Worm (Caenorhabditis elegans) whole organism, early embryonic: Measurements from ENCODE around the gene T23D5.3.

Experiments used
- F13C5.2 ChIP-seq: sonication (generic microtip); optimal IDR thresholded peaks from 2 replicates; lab custom pipeline; 2017; ENCODE audit warnings: mild to moderate bottlenecking, missing genetic modification characterization, inconsistent platforms, missing compliant biosample characterization
- aly-1 ChIP-seq: sonication (generic microtip); optimal IDR thresholded peaks from 2 replicates; lab custom pipeline; 2016; ENCODE audit warnings: missing genetic modification characterization, missing compliant biosample characterization
- ama-1 ChIP-seq: fragments of 150-350 bp; optimal IDR thresholded peaks from 2 replicates; lab custom pipeline; 2014
- flt-1 ChIP-seq: fragments of 200-800 bp; sonication (Bioruptor generic); IDR thresholded peaks from 2 replicates; pipeline ENCODE4 v1.3.6; 2022; ENCODE audit warnings: missing genetic modification characterization, missing compliant biosample characterization
- hmbx-1 ChIP-seq: sonication (generic microtip); optimal IDR thresholded peaks from 2 replicates; lab custom pipeline; 2016; ENCODE audit warnings: mild to moderate bottlenecking, missing genetic modification characterization, missing compliant biosample characterization
- tbx-11 ChIP-seq: fragments of 200-800 bp; sonication (Bioruptor generic); IDR thresholded peaks from 2 replicates; pipeline ENCODE4 v1.3.6; 2022; ENCODE audit warnings: missing genetic modification characterization, missing compliant biosample characterization
- tbx-37 ChIP-seq: fragments of 200-800 bp; sonication (Bioruptor generic); conservative IDR thresholded peaks from 2 replicates; pipeline ENCODE4 v1.3.6; 2022; ENCODE audit warnings: missing genetic modification reagents, missing genetic modification characterization, missing compliant biosample characterization
- tra-4 ChIP-seq: sonication (generic microtip); optimal IDR thresholded peaks from 2 replicates; lab custom pipeline; 2017; ENCODE audit warnings: missing genetic modification characterization, missing compliant biosample characterization

DNA sequence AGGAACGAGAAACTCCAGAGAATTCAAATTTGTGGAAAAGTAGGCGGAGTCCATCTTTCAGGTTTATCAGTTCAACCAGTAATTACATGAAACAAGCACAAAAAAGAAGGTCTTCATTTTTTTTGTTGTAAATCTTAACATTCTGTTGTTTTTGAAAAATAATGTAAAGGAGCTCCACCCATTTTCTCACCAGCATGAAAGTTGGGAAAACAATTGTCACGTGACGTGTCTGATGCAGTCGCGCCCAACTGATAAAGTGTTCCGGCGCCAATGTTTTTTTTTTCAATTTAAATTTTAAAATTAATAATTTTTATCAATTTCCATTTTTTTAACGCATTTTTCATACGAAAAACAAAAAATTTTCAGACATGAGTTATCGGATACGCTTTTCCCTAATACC lies 35.6 kb upstream of the T23D5.3 start, which contains the start of gene F57A10.4:
- no peak for TF ChIP-seq aly-1 (tag; lab: Kevin White, UChicago)
- no peak for TF ChIP-seq tbx-11 (GFP tag; lab: Robert Waterston, UW)
- TF ChIP-seq tra-4 = no peak
- TF ChIP-seq ama-1 (lab: Kevin White, UChicago) = no peak
- no peak for TF ChIP-seq tbx-37 (GFP tag; lab: Robert Waterston, UW)
- no peak for TF ChIP-seq hmbx-1 (tag; lab: Kevin White, UChicago)
- TF ChIP-seq flt-1 (GFP tag; lab: Robert Waterston, UW) = no peak
- TF ChIP-seq F13C5.2 (tag; lab: Kevin White, UChicago) = no peak
